Worm (Caenorhabditis elegans) whole organism, late embryonic: Measurements from ENCODE around the gene F21H7.3.

Source experiments
- C08G9.2 ChIP-seq: sonication (generic microtip); optimal IDR thresholded peaks from 2 replicates; lab custom pipeline; 2016; ENCODE audit warnings: mild to moderate bottlenecking, missing genetic modification characterization, moderate library complexity, missing compliant biosample characterization
- F13H6.1 ChIP-seq: sonication (generic microtip); optimal IDR thresholded peaks from 2 replicates; lab custom pipeline; 2016; ENCODE audit warnings: missing genetic modification characterization, missing compliant biosample characterization
- K02D7.2 ChIP-seq: sonication (generic microtip); optimal IDR thresholded peaks from 2 replicates; lab custom pipeline; 2017; ENCODE audit warnings: mild to moderate bottlenecking, missing genetic modification characterization, missing compliant biosample characterization
- T23F11.4 ChIP-seq: fragments of 200-800 bp; sonication (Bioruptor generic); optimal IDR thresholded peaks from 2 replicates; lab custom pipeline; 2018; ENCODE audit warnings: mild to moderate bottlenecking, missing genetic modification characterization, missing compliant biosample characterization
- ceh-14 ChIP-seq: sonication (generic microtip); optimal IDR thresholded peaks from 2 replicates; lab custom pipeline; 2016; ENCODE audit warnings: missing genotype, missing genetic modification characterization, missing compliant biosample characterization
- ceh-19 ChIP-seq: fragments of 200-800 bp; sonication (Bioruptor generic); optimal IDR thresholded peaks from 2 replicates; lab custom pipeline; 2018; ENCODE audit warnings: mild to moderate bottlenecking, missing genetic modification characterization, missing compliant biosample characterization
- ceh-2 ChIP-seq: sonication (generic microtip); optimal IDR thresholded peaks from 2 replicates; lab custom pipeline; 2016; ENCODE audit warnings: missing genotype, missing genetic modification characterization, missing compliant biosample characterization
- ceh-22 ChIP-seq: sonication (generic microtip); optimal IDR thresholded peaks from 2 replicates; lab custom pipeline; 2017; ENCODE audit warnings: missing biosample characterization, missing genetic modification characterization
- ceh-31 ChIP-seq: sonication (generic microtip); optimal IDR thresholded peaks from 2 replicates; lab custom pipeline; 2016; ENCODE audit warnings: missing genetic modification characterization, missing compliant biosample characterization
- ceh-34 ChIP-seq: sonication (generic microtip); optimal IDR thresholded peaks from 2 replicates; lab custom pipeline; 2016; ENCODE audit warnings: mild to moderate bottlenecking, missing genetic modification characterization, missing compliant biosample characterization
- ceh-45 ChIP-seq: fragments of 200-800 bp; sonication (Bioruptor generic); IDR thresholded peaks from 2 replicates; pipeline ENCODE4 v1.3.6; 2022; ENCODE audit warnings: missing genetic modification reagents, missing genetic modification characterization, missing compliant biosample characterization
- ceh-48 ChIP-seq: sonication (generic microtip); optimal IDR thresholded peaks from 2 replicates; lab custom pipeline; 2016; ENCODE audit warnings: missing genetic modification characterization, inconsistent platforms, missing compliant biosample characterization
- ceh-6 ChIP-seq: fragments of 200-800 bp; sonication (Bioruptor generic); optimal IDR thresholded peaks from 2 replicates; lab custom pipeline; 2018; ENCODE audit warnings: mild to moderate bottlenecking, missing genetic modification characterization, missing compliant biosample characterization
- ceh-9 ChIP-seq: sonication (generic microtip); optimal IDR thresholded peaks from 2 replicates; lab custom pipeline; 2016; ENCODE audit warnings: mild to moderate bottlenecking, missing genetic modification characterization, inconsistent platforms, missing compliant biosample characterization
- dmd-4 ChIP-seq: sonication (generic microtip); optimal IDR thresholded peaks from 2 replicates; lab custom pipeline; 2016; ENCODE audit warnings: borderline replicate concordance, missing genetic modification characterization, missing compliant biosample characterization
- elt-2 ChIP-seq: sonication (generic microtip); optimal IDR thresholded peaks from 2 replicates; lab custom pipeline; 2016; ENCODE audit warnings: missing genetic modification reagents, missing genetic modification characterization, missing compliant biosample characterization
- eyg-1 ChIP-seq: sonication (generic microtip); optimal IDR thresholded peaks from 2 replicates; lab custom pipeline; 2016; ENCODE audit warnings: missing genotype, missing genetic modification characterization, missing compliant biosample characterization
- fkh-10 ChIP-seq: fragments of 150-350 bp; optimal IDR thresholded peaks from 2 replicates; lab custom pipeline; 2014; ENCODE audit warnings: missing biosample characterization, missing genetic modification reagents, missing genetic modification characterization
- hlh-15 ChIP-seq: sonication (generic microtip); optimal IDR thresholded peaks from 2 replicates; lab custom pipeline; 2016; ENCODE audit warnings: missing genetic modification characterization, missing compliant biosample characterization
- hlh-30 ChIP-seq: sonication (generic microtip); optimal IDR thresholded peaks from 2 replicates; lab custom pipeline; 2017; ENCODE audit warnings: antibody characterized with exemption, missing genetic modification characterization, missing compliant biosample characterization; ENCODE audit not compliant: insufficient read depth
- hlh-6 ChIP-seq: sonication (generic microtip); optimal IDR thresholded peaks from 2 replicates; lab custom pipeline; 2016; ENCODE audit warnings: missing genotype, missing genetic modification characterization, missing compliant biosample characterization
- hlh-8 ChIP-seq: sonication (generic microtip); optimal IDR thresholded peaks from 2 replicates; lab custom pipeline; 2016; ENCODE audit warnings: missing genotype, missing genetic modification characterization, missing compliant biosample characterization
- lin-11 ChIP-seq: fragments of 200-800 bp; sonication (Bioruptor generic); optimal IDR thresholded peaks from 2 replicates; lab custom pipeline; 2018; ENCODE audit warnings: mild to moderate bottlenecking, missing genetic modification characterization, missing compliant biosample characterization
- mec-3 ChIP-seq: sonication (generic microtip); optimal IDR thresholded peaks from 2 replicates; lab custom pipeline; 2016; ENCODE audit warnings: borderline replicate concordance, missing genetic modification characterization, missing compliant biosample characterization
- nhr-11 ChIP-seq: fragments of 150-350 bp; optimal IDR thresholded peaks from 2 replicates; lab custom pipeline; 2014; ENCODE audit warnings: missing biosample characterization, missing genetic modification characterization
- nhr-232 ChIP-seq: sonication (generic microtip); optimal IDR thresholded peaks from 2 replicates; lab custom pipeline; 2016; ENCODE audit warnings: missing genetic modification characterization, missing compliant biosample characterization
- npax-4 ChIP-seq: sonication (generic microtip); optimal IDR thresholded peaks from 2 replicates; lab custom pipeline; 2016; ENCODE audit warnings: missing genetic modification characterization, missing compliant biosample characterization
- pag-3 ChIP-seq: sonication (generic microtip); optimal IDR thresholded peaks from 2 replicates; lab custom pipeline; 2016; ENCODE audit warnings: missing compliant biosample characterization, missing genetic modification characterization, borderline replicate concordance
- pat-9 ChIP-seq: fragments of 200-800 bp; sonication (Bioruptor generic); optimal IDR thresholded peaks from 2 replicates; lab custom pipeline; 2018; ENCODE audit warnings: mild to moderate bottlenecking, missing genetic modification characterization, moderate library complexity, missing compliant biosample characterization
- pha-2 ChIP-seq: sonication (generic microtip); optimal IDR thresholded peaks from 2 replicates; lab custom pipeline; 2017; ENCODE audit warnings: mild to moderate bottlenecking, missing genetic modification characterization, missing compliant biosample characterization
- pqm-1 ChIP-seq: sonication (generic microtip); optimal IDR thresholded peaks from 2 replicates; lab custom pipeline; 2016; ENCODE audit warnings: missing genetic modification characterization, missing compliant biosample characterization
- pros-1 ChIP-seq: fragments of 150-350 bp; optimal IDR thresholded peaks from 2 replicates; lab custom pipeline; 2014; ENCODE audit warnings: missing biosample characterization, missing genetic modification reagents, missing genetic modification characterization
- ref-2 ChIP-seq: sonication (generic microtip); optimal IDR thresholded peaks from 2 replicates; lab custom pipeline; 2016; ENCODE audit warnings: missing genetic modification characterization, missing compliant biosample characterization
- syd-9 ChIP-seq: sonication (generic microtip); optimal IDR thresholded peaks from 2 replicates; lab custom pipeline; 2016; ENCODE audit warnings: mild to moderate bottlenecking, missing genetic modification characterization, moderate library complexity, missing compliant biosample characterization
- tbx-2 ChIP-seq: sonication (generic microtip); optimal IDR thresholded peaks from 2 replicates; lab custom pipeline; 2016; ENCODE audit warnings: missing genetic modification characterization, missing compliant biosample characterization
- ttx-3 ChIP-seq: sonication (generic microtip); optimal IDR thresholded peaks from 2 replicates; lab custom pipeline; 2016; ENCODE audit warnings: missing genetic modification reagents, missing genetic modification characterization, missing compliant biosample characterization
- unc-3 ChIP-seq, 2 experiments: fragments of 200-800 bp in 1 of 2; sonication (Bioruptor generic) in 1 of 2; sonication (generic microtip) in 1 of 2; conservative IDR thresholded peaks in 1 of 2; optimal IDR thresholded peaks in 1 of 2; 2 replicates each; pipeline versions ENCODE4 v1.3.6 to Lab custom; 2016 to 2022; ENCODE audit warnings: missing compliant biosample characterization in 2 of 2, missing genetic modification characterization in 2 of 2, missing genetic modification reagents in 1 of 2
- unc-86 ChIP-seq: sonication (generic microtip); optimal IDR thresholded peaks from 2 replicates; lab custom pipeline; 2016; ENCODE audit warnings: missing genetic modification characterization, missing compliant biosample characterization
- zip-5 ChIP-seq: sonication (generic microtip); optimal IDR thresholded peaks from 2 replicates; lab custom pipeline; 2016; ENCODE audit warnings: missing genetic modification characterization, missing compliant biosample characterization
- ztf-16 ChIP-seq: sonication (generic microtip); optimal IDR thresholded peaks from 2 replicates; lab custom pipeline; 2017; ENCODE audit warnings: missing genetic modification characterization, missing compliant biosample characterization

Gene F21H7.3

ce11 chrV:16213323-16213722 lies 21.7 kb downstream of the F21H7.3 start:
- TF ChIP-seq pha-2 (tag; lab: Kevin White, UChicago), result no peak
- TF ChIP-seq ceh-45 (GFP tag; lab: Robert Waterston, UW), result no peak
- no peak for TF ChIP-seq ceh-31 (tag; lab: Kevin White, UChicago)
- no peak for TF ChIP-seq hlh-8 (tag; lab: Kevin White, UChicago)
- TF ChIP-seq ceh-6 (GFP tag; lab: Kevin White, UChicago), result no peak
- no peak for TF ChIP-seq K02D7.2 (tag; lab: Kevin White, UChicago)
- TF ChIP-seq lin-11, result no peak
- no peak for TF ChIP-seq unc-86 (tag; lab: Kevin White, UChicago)
- no peak for TF ChIP-seq hlh-30
- no peak for TF ChIP-seq C08G9.2
- no peak for TF ChIP-seq ztf-16
- TF ChIP-seq hlh-6 (tag; lab: Kevin White, UChicago), result no peak
- TF ChIP-seq nhr-11, result no peak
- TF ChIP-seq pat-9, result no peak
- TF ChIP-seq ceh-19 (GFP tag; lab: Kevin White, UChicago), result no peak
- no peak for TF ChIP-seq ceh-14 (tag; lab: Kevin White, UChicago)
- TF ChIP-seq eyg-1 (tag; lab: Kevin White, UChicago), result no peak

DNA sequence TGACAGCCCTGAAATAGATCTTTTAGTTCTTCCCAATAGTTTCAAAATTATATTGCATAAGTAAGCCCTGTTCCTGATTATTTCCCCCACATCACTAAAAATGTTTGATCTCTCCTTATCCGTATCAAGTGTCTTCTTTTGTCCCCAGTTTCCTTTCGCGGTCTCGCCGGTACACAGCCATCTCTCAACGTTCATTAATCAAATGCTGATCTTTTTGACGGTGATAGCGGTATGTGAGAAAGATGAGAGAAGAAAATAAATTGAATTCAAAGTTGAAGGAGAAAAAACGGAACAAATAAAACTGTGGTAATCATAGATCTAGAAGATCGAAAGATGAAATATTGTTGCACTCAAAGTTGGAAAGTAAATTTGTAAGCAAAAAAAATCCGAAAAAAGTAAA lies 23.3 kb downstream of the F21H7.3 start:
- no peak for TF ChIP-seq ceh-6 (GFP tag; lab: Kevin White, UChicago)
- no peak for TF ChIP-seq pha-2 (tag; lab: Kevin White, UChicago)
- TF ChIP-seq mec-3 (tag; lab: Kevin White, UChicago), result no peak
- no peak for TF ChIP-seq unc-3 (GFP tag; conservative IDR thresholded peaks at IDR 0.05; lab: Robert Waterston, UW)
- TF ChIP-seq unc-3 (tag; optimal IDR thresholded peaks at IDR 0.05; lab: Kevin White, UChicago), result no peak
- TF ChIP-seq ztf-16, result no peak
- no peak for TF ChIP-seq zip-5 (tag; lab: Kevin White, UChicago)
- no peak for TF ChIP-seq pqm-1 (tag; lab: Kevin White, UChicago)
- TF ChIP-seq ceh-9 (tag; lab: Kevin White, UChicago), result no peak
- TF ChIP-seq F13H6.1, result no peak
- no peak for TF ChIP-seq fkh-10 (GFP tag; lab: Kevin White, UChicago)
- TF ChIP-seq ceh-34 (tag; lab: Kevin White, UChicago), result no peak
- no peak for TF ChIP-seq hlh-15 (tag; lab: Kevin White, UChicago)
- no peak for TF ChIP-seq elt-2 (tag; lab: Kevin White, UChicago)
- no peak for TF ChIP-seq unc-86 (tag; lab: Kevin White, UChicago)
- TF ChIP-seq pros-1, result no peak

DNA sequence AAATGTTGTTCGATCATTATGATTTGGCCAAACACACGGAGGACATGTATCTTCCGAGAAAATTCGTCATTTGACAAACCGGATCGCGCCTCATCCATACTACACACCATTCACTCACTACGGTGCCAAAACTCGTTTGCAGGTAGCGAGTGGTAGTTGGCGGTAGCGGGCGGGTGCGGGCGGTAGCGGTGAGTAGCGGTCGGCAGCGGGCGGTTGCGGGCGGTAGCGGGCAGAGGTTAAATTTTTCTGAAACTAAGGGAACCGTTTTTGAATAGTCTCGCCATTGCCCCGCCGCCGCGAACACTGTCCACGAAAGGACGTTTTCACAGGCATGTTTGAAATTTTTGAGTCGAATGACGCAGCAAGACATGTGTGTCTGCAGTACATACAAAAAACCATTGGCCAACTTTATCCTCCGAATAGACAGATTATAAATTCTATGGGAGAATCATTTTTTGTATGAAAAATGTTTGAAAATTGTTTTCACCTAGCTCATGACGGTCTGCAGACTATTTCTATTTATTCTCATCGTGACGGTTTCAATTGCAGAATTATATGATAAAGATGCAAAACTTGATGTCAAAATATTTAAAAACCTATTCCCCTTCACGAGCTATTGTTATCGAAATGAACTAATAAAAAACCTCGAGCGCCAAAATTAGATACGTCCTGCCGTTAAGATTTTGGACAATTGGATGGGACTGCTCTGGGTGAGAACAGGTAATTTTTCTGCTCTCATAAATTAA lies 24.6 kb downstream of the F21H7.3 start, which contains the start of gene F11A5.16:
Gene F11A5.16 (plus strand): TSS at position 696 of the 746 bp plus-strand sequence.
- no peak for TF ChIP-seq syd-9
- TF ChIP-seq T23F11.4, result no peak
- no peak for TF ChIP-seq ref-2
- TF ChIP-seq ceh-22, result no peak
- TF ChIP-seq, all 69 proteins: peak for 0

DNA sequence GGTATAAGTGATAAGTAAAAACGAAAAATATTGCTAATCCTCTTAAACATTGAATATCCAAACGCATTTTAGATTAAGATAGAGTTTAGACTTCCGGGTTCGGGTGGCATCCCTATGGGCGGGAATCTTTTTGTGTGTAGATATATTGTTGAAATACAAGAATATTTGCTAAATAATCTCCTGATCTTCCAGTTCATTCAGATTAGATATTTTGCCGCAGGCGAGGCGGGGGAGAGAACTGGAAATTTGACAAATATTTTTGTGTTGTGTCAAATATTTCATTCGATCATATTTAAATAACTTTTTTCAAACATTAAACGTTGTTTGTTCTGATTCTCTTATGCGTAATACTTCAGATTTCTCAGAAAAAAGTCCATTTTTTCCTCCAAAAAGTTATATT lies 25.2 kb downstream of the F21H7.3 start, which contains the start of gene oac-15:
Gene oac-15 (minus strand): TSS at position 101 of the 400 bp plus-strand sequence.
- TF ChIP-seq unc-86 (tag; lab: Kevin White, UChicago), result no peak
- no peak for TF ChIP-seq ceh-22
- no peak for TF ChIP-seq tbx-2 (tag; lab: Kevin White, UChicago)
- TF ChIP-seq pag-3 (tag; lab: Kevin White, UChicago), result no peak
- TF ChIP-seq nhr-232 (tag; lab: Kevin White, UChicago), result no peak
- TF ChIP-seq dmd-4 (tag; lab: Kevin White, UChicago), result no peak
- TF ChIP-seq ceh-2 (tag; lab: Kevin White, UChicago), result no peak
- TF ChIP-seq F13H6.1, result no peak
- no peak for TF ChIP-seq npax-4
- TF ChIP-seq hlh-15 (tag; lab: Kevin White, UChicago), result no peak
- no peak for TF ChIP-seq hlh-30
- no peak for TF ChIP-seq ttx-3 (tag; lab: Kevin White, UChicago)
- no peak for TF ChIP-seq ceh-19 (GFP tag; lab: Kevin White, UChicago)
- TF ChIP-seq ceh-48, result no peak
- no peak for TF ChIP-seq mec-3 (tag; lab: Kevin White, UChicago)
- no peak for TF ChIP-seq nhr-11
